Fruit fly (Drosophila melanogaster): ENCODE measurements around the gene teq.

- TF ChIP-seq psq (optimal IDR thresholded peaks at IDR 0.05) (no peak), Myc (optimal IDR thresholded peaks at IDR 0.05) (no peak), Sin3A (optimal IDR thresholded peaks at IDR 0.05) (no peak), h (optimal IDR thresholded peaks at IDR 0.05) (no peak), insv (optimal IDR thresholded peaks at IDR 0.05) (no peak)
Measured at dm6 chr3L:9127690-9128458, 53.4 kb downstream of the teq start.

All from Kc167 (cell line).